Worm (Caenorhabditis elegans): ENCODE data around the gene flp-5.

ce11 chrX:8563663-8564450 is 35.8 kb downstream of the flp-5 start:
- TF ChIP-seq F13H6.1 (tag; optimal IDR thresholded peaks at IDR 0.05), result no peak
- TF ChIP-seq pha-4 (tag; optimal IDR thresholded peaks at IDR 0.05), result no peak
